Worm (Caenorhabditis elegans) whole organism, L3 larva: Measurements from ENCODE around the gene K12H4.5.

Experiments
- R02D3.7 ChIP-seq: fragments of 150-350 bp; optimal IDR thresholded peaks from 2 replicates; lab custom pipeline; 2014; ENCODE audit warnings: missing biosample characterization, missing genetic modification characterization
- ZK546.5 ChIP-seq: sonication (generic microtip); optimal IDR thresholded peaks from 2 replicates; lab custom pipeline; 2017; ENCODE audit warnings: missing biosample characterization, missing genetic modification characterization
- ama-1 ChIP-seq: fragments of 150-350 bp; optimal IDR thresholded peaks from 2 replicates; lab custom pipeline; 2018
- ceh-16 ChIP-seq: sonication (generic microtip); optimal IDR thresholded peaks from 2 replicates; lab custom pipeline; 2017; ENCODE audit warnings: missing biosample characterization, missing genetic modification characterization
- daf-12 ChIP-seq: fragments of 150-350 bp; optimal IDR thresholded peaks from 2 replicates; lab custom pipeline; 2014; ENCODE audit warnings: missing biosample characterization, missing genetic modification reagents, missing genetic modification characterization
- elt-3 ChIP-seq, 3 experiments: fragments of 150-350 bp in 1 of 3; sonication (generic microtip) in 2 of 3; optimal IDR thresholded peaks; 2 replicates in 2 of 3; 4 replicates in 1 of 3; lab custom pipeline; 2014 to 2017; ENCODE audit warnings: missing biosample characterization in 3 of 3, missing genetic modification characterization in 3 of 3
- eor-1 ChIP-seq, 2 experiments: fragments of 150-350 bp; optimal IDR thresholded peaks; 2 replicates each; lab custom pipeline; 2014 to 2018; ENCODE audit warnings: missing biosample characterization in 2 of 2, missing genetic modification characterization in 2 of 2
- fkh-10 ChIP-seq: sonication (generic microtip); optimal IDR thresholded peaks from 2 replicates; lab custom pipeline; 2017; ENCODE audit warnings: missing biosample characterization, missing genetic modification reagents, missing genetic modification characterization
- nhr-237 ChIP-seq: fragments of 150-350 bp; optimal IDR thresholded peaks from 2 replicates; lab custom pipeline; 2014; ENCODE audit warnings: missing biosample characterization, missing genetic modification characterization
- sea-2 ChIP-seq: fragments of 150-350 bp; sonication (generic microtip); optimal IDR thresholded peaks from 4 replicates; lab custom pipeline; 2014; ENCODE audit warnings: missing biosample characterization, missing genetic modification reagents, missing genetic modification characterization
- skn-1 ChIP-seq: fragments of 150-350 bp; optimal IDR thresholded peaks from 2 replicates; lab custom pipeline; 2014; ENCODE audit warnings: missing biosample characterization, missing genetic modification characterization
- unc-62 ChIP-seq: fragments of 150-350 bp; sonication (generic microtip); optimal IDR thresholded peaks from 4 replicates; lab custom pipeline; 2014; ENCODE audit warnings: missing biosample characterization, missing genetic modification reagents, missing genetic modification characterization
- ztf-11 ChIP-seq: fragments of 150-350 bp; optimal IDR thresholded peaks from 2 replicates; lab custom pipeline; 2014; ENCODE audit warnings: missing biosample characterization, missing genetic modification characterization

DNA sequence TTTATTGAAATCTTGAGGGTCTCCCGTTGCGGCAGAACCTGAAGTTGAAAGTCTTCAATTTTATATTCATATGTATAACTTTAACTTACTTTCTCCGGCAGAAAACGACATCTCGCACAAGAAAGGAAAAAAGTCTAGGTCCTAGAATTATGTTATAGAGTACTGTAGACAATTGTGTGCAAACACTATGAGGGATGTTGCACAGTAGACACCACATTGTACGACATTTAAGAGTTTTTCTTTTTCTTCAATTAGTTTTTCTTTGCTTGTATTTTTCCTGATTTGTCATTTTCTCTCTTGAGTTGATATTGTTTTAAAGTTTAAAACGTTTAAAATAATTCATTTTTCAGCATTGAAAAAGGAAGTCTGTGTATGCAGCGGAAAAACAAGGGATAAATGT lies 41.1 kb downstream of the K12H4.5 start, which contains the start of the genes K06H7.7 and grp-1:
- TF ChIP-seq ztf-11 (tag; lab: Kevin White, UChicago) (no peak), fkh-10 (GFP tag; lab: Kevin White, UChicago) (no peak), sea-2 (no peak), ama-1 (no peak), elt-3 (tag; optimal IDR thresholded peaks at IDR 0.05; lab: Kevin White, UChicago) (no peak), unc-62 (GFP tag; lab: Kevin White, UChicago) (no peak), ZK546.5 (tag; lab: Kevin White, UChicago) (no peak), eor-1 (tag; optimal IDR thresholded peaks at IDR 0.05; lab: Kevin White, UChicago) (no peak), ceh-16 (tag; lab: Kevin White, UChicago) (no peak), nhr-237 (tag; lab: Kevin White, UChicago) (no peak), skn-1 (tag; lab: Kevin White, UChicago) (no peak), R02D3.7 (tag; lab: Kevin White, UChicago) (no peak), daf-12 (tag; lab: Kevin White, UChicago) (no peak)
